Fruit fly (Drosophila melanogaster) whole organism, embryonic: Measurements from ENCODE around the gene stg.
A peak's percentile ranks its signal among the peaks of the same experiment; 100 is the strongest.

Source experiments
- Abd-B ChIP-seq: fragments of 200-800 bp; sonication (Bioruptor generic); optimal IDR thresholded peaks from 2 replicates; lab custom pipeline; 2018; ENCODE audit warnings: missing biosample characterization, mild to moderate bottlenecking, missing genetic modification characterization, moderate library complexity
- Antp ChIP-seq: fragments of 200-800 bp; sonication (Bioruptor generic); optimal IDR thresholded peaks from 3 replicates; lab custom pipeline; 2016; ENCODE audit warnings: missing biosample characterization, missing genetic modification characterization
- Asciz ChIP-seq: fragments of 200-800 bp; sonication (Bioruptor generic); optimal IDR thresholded peaks from 2 replicates; lab custom pipeline; 2017; ENCODE audit warnings: missing biosample characterization, mild to moderate bottlenecking, missing genetic modification characterization, missing genetic modification reagents
- CG10321 ChIP-seq: fragments of 200-800 bp; sonication (Bioruptor generic); IDR thresholded peaks from 2 replicates; pipeline ENCODE4 v1.3.6; 2022; ENCODE audit warnings: missing biosample characterization, missing genetic modification characterization
- CG10565 ChIP-seq: fragments of 200-800 bp; sonication (Bioruptor generic); optimal IDR thresholded peaks from 3 replicates; lab custom pipeline; 2016; ENCODE audit warnings: missing biosample characterization, mild to moderate bottlenecking, missing genetic modification characterization
- CG11696 ChIP-seq: fragments of 200-800 bp; sonication (Bioruptor generic); IDR thresholded peaks from 2 replicates; pipeline ENCODE4 v1.3.6; 2022; ENCODE audit warnings: missing biosample characterization, missing genetic modification characterization
- CG12071 ChIP-seq: fragments of 200-800 bp; sonication (Bioruptor generic); optimal IDR thresholded peaks from 3 replicates; lab custom pipeline; 2018; ENCODE audit warnings: missing biosample characterization, mild to moderate bottlenecking, missing genetic modification characterization
- CG12744 ChIP-seq: fragments of 200-800 bp; sonication (Bioruptor generic); optimal IDR thresholded peaks from 2 replicates; lab custom pipeline; 2016; ENCODE audit warnings: missing biosample characterization, missing genetic modification characterization
- CG13287 ChIP-seq: fragments of 200-800 bp; sonication (Bioruptor generic); IDR thresholded peaks from 2 replicates; pipeline ENCODE4 v1.3.6; 2022; ENCODE audit warnings: missing biosample characterization, missing genetic modification characterization; ENCODE audit not compliant: partially characterized antibody
- CG13775 ChIP-seq: fragments of 200-800 bp; sonication (Bioruptor generic); optimal IDR thresholded peaks from 3 replicates; lab custom pipeline; 2017; ENCODE audit warnings: missing biosample characterization, mild to moderate bottlenecking, missing genetic modification characterization
- CG14667 ChIP-seq: fragments of 200-800 bp; sonication (Bioruptor generic); IDR thresholded peaks from 2 replicates; pipeline ENCODE4 v1.3.6; 2022; ENCODE audit warnings: missing biosample characterization, missing genetic modification characterization
- CG33213 ChIP-seq: fragments of 200-800 bp; sonication (Bioruptor generic); optimal IDR thresholded peaks from 3 replicates; lab custom pipeline; 2016; ENCODE audit warnings: missing biosample characterization, missing genetic modification characterization
- CG34422 ChIP-seq: fragments of 200-800 bp; sonication (Bioruptor generic); IDR thresholded peaks from 3 replicates; pipeline ENCODE4 v1.3.6; 2022; ENCODE audit warnings: missing biosample characterization, missing genetic modification characterization
- CG4424 ChIP-seq: fragments of 200-800 bp; sonication (Bioruptor generic); optimal IDR thresholded peaks from 3 replicates; lab custom pipeline; 2016; ENCODE audit warnings: missing biosample characterization, missing genetic modification characterization
- CG7786 ChIP-seq: fragments of 200-800 bp; sonication (Bioruptor generic); optimal IDR thresholded peaks from 2 replicates; lab custom pipeline; 2016; ENCODE audit warnings: missing biosample characterization, missing genetic modification characterization
- CG8281 ChIP-seq: fragments of 200-800 bp; sonication (Bioruptor generic); optimal IDR thresholded peaks from 2 replicates; lab custom pipeline; 2018; ENCODE audit warnings: missing biosample characterization, mild to moderate bottlenecking, missing genetic modification characterization, moderate library complexity
- CG8765 ChIP-seq: fragments of 200-800 bp; sonication (Bioruptor generic); IDR thresholded peaks from 2 replicates; pipeline ENCODE4 v1.3.6; 2022; ENCODE audit warnings: missing biosample characterization, missing genetic modification characterization
- CG9215 ChIP-seq: fragments of 200-800 bp; sonication (Bioruptor generic); IDR thresholded peaks from 2 replicates; pipeline ENCODE4 v1.3.6; 2022; ENCODE audit warnings: missing biosample characterization, missing genetic modification characterization
- D19A ChIP-seq: fragments of 200-800 bp; optimal IDR thresholded peaks from 3 replicates; lab custom pipeline; 2019; ENCODE audit warnings: missing biosample characterization, mild to moderate bottlenecking, missing genetic modification characterization, moderate library complexity
- Dek ChIP-seq: fragments of 200-800 bp; sonication (Bioruptor generic); optimal IDR thresholded peaks from 3 replicates; lab custom pipeline; 2019; ENCODE audit warnings: missing biosample characterization, mild to moderate bottlenecking, missing genetic modification characterization, moderate library complexity
- H15 ChIP-seq: fragments of 200-800 bp; sonication (Bioruptor generic); IDR thresholded peaks from 3 replicates; pipeline ENCODE4 v1.3.6; 2022; ENCODE audit warnings: missing biosample characterization, missing genetic modification characterization
- HmgD ChIP-seq: fragments of 200-800 bp; sonication (Bioruptor generic); optimal IDR thresholded peaks from 3 replicates; lab custom pipeline; 2016; ENCODE audit warnings: missing biosample characterization, missing genetic modification characterization
- Hmr ChIP-seq: fragments of 200-800 bp; sonication (Bioruptor generic); optimal IDR thresholded peaks from 3 replicates; lab custom pipeline; 2017; ENCODE audit warnings: mild to moderate bottlenecking, missing biosample characterization, missing genetic modification reagents, missing genetic modification characterization
- Hmx ChIP-seq: fragments of 200-800 bp; sonication (Bioruptor generic); optimal IDR thresholded peaks from 2 replicates; lab custom pipeline; 2016; ENCODE audit warnings: missing biosample characterization, missing genetic modification characterization
- Hr39 ChIP-seq: fragments of >200 bp; optimal IDR thresholded peaks from 2 replicates; lab custom pipeline; 2017
- Hsf ChIP-seq: fragments of 200-800 bp; sonication (Bioruptor generic); optimal IDR thresholded peaks from 3 replicates; lab custom pipeline; 2016; ENCODE audit warnings: missing biosample characterization, missing genetic modification characterization
- NC2β ChIP-seq: fragments of 200-800 bp; sonication (Bioruptor generic); optimal IDR thresholded peaks from 2 replicates; lab custom pipeline; 2016; ENCODE audit warnings: missing biosample characterization, missing genetic modification characterization
- NK7.1 ChIP-seq: fragments of 200-800 bp; sonication (Bioruptor generic); optimal IDR thresholded peaks from 3 replicates; lab custom pipeline; 2016; ENCODE audit warnings: missing biosample characterization, missing genetic modification characterization
- Nf-YB ChIP-seq: fragments of 200-800 bp; sonication (Bioruptor generic); optimal IDR thresholded peaks from 3 replicates; lab custom pipeline; 2019; ENCODE audit warnings: missing biosample characterization, mild to moderate bottlenecking, missing genetic modification characterization, moderate library complexity
- Oli ChIP-seq: fragments of 200-800 bp; sonication (Bioruptor generic); optimal IDR thresholded peaks from 2 replicates; lab custom pipeline; 2018; ENCODE audit warnings: missing biosample characterization, mild to moderate bottlenecking, missing genetic modification characterization, moderate library complexity
- Rx ChIP-seq: fragments of 200-800 bp; sonication (Bioruptor generic); IDR thresholded peaks from 2 replicates; pipeline ENCODE4 v1.3.6; 2022; ENCODE audit warnings: missing biosample characterization, missing genetic modification characterization
- Side ChIP-seq: fragments of 200-800 bp; sonication (Bioruptor generic); optimal IDR thresholded peaks from 2 replicates; lab custom pipeline; 2016; ENCODE audit warnings: missing biosample characterization, missing genetic modification characterization
- Sox100B ChIP-seq: fragments of 200-800 bp; sonication (Bioruptor generic); optimal IDR thresholded peaks from 3 replicates; lab custom pipeline; 2018; ENCODE audit warnings: missing biosample characterization, mild to moderate bottlenecking, missing genetic modification characterization
- Ssrp ChIP-seq: fragments of 200-800 bp; sonication (Bioruptor generic); optimal IDR thresholded peaks from 2 replicates; lab custom pipeline; 2018; ENCODE audit warnings: missing biosample characterization, mild to moderate bottlenecking, missing genetic modification characterization, moderate library complexity
- ab ChIP-seq: fragments of 200-800 bp; sonication (Bioruptor generic); optimal IDR thresholded peaks from 2 replicates; lab custom pipeline; 2016; ENCODE audit warnings: missing biosample characterization, missing genetic modification characterization
- bbx ChIP-seq: fragments of 200-800 bp; sonication (Bioruptor generic); IDR thresholded peaks from 2 replicates; pipeline ENCODE4 v1.3.6; 2022; ENCODE audit warnings: missing biosample characterization, missing genetic modification characterization; ENCODE audit not compliant: partially characterized antibody
- cad ChIP-seq: fragments of >200 bp; optimal IDR thresholded peaks from 2 replicates; lab custom pipeline; 2017; ENCODE audit warnings: missing biosample characterization, missing genetic modification characterization
- crol ChIP-seq: fragments of 200-800 bp; sonication (Bioruptor generic); IDR thresholded peaks from 2 replicates; pipeline ENCODE4 v1.3.6; 2022; ENCODE audit warnings: missing biosample characterization, missing genetic modification characterization
- en ChIP-seq: fragments of 200-800 bp; sonication (Bioruptor generic); optimal IDR thresholded peaks from 2 replicates; lab custom pipeline; 2016; ENCODE audit warnings: missing biosample characterization, missing genetic modification characterization
- eyg ChIP-seq: fragments of 200-800 bp; sonication (Bioruptor generic); optimal IDR thresholded peaks from 3 replicates; lab custom pipeline; 2016; ENCODE audit warnings: missing biosample characterization, missing genetic modification characterization
- insv ChIP-seq, 2 experiments: fragments of 200-800 bp; sonication (Bioruptor generic); optimal IDR thresholded peaks; 3 replicates each; lab custom pipeline; 2016 to 2018; ENCODE audit warnings: missing biosample characterization in 2 of 2, missing genetic modification characterization in 2 of 2
- mirr ChIP-seq: fragments of 200-800 bp; sonication (Bioruptor generic); optimal IDR thresholded peaks from 3 replicates; lab custom pipeline; 2018; ENCODE audit warnings: missing biosample characterization, mild to moderate bottlenecking, missing genetic modification characterization
- nau ChIP-seq: fragments of 200-800 bp; sonication (Bioruptor generic); optimal IDR thresholded peaks from 3 replicates; lab custom pipeline; 2017; ENCODE audit warnings: missing biosample characterization, mild to moderate bottlenecking, missing genetic modification characterization, missing genetic modification reagents
- nom ChIP-seq: fragments of 200-800 bp; sonication (Bioruptor generic); optimal IDR thresholded peaks from 2 replicates; lab custom pipeline; 2017; ENCODE audit warnings: missing biosample characterization, missing genetic modification characterization, mild to moderate bottlenecking, moderate library complexity, missing genetic modification reagents
- org-1 ChIP-seq: fragments of 200-800 bp; sonication (Bioruptor generic); optimal IDR thresholded peaks from 2 replicates; lab custom pipeline; 2017; ENCODE audit warnings: missing biosample characterization, missing genetic modification characterization
- pnt ChIP-seq: fragments of 200-800 bp; sonication (Bioruptor generic); optimal IDR thresholded peaks from 3 replicates; lab custom pipeline; 2016; ENCODE audit warnings: missing biosample characterization, missing genetic modification characterization
- pum ChIP-seq: fragments of 200-800 bp; sonication (Bioruptor generic); optimal IDR thresholded peaks from 2 replicates; lab custom pipeline; 2016; ENCODE audit warnings: missing biosample characterization, missing genetic modification characterization
- row ChIP-seq: fragments of 200-800 bp; sonication (Bioruptor generic); IDR thresholded peaks from 3 replicates; pipeline ENCODE4 v1.3.6; 2022; ENCODE audit warnings: missing biosample characterization, missing genetic modification characterization
- sima ChIP-seq: fragments of 200-800 bp; sonication (Bioruptor generic); optimal IDR thresholded peaks from 2 replicates; lab custom pipeline; 2016; ENCODE audit warnings: missing biosample characterization, missing genetic modification characterization
- sqz ChIP-seq: fragments of 200-800 bp; sonication (Bioruptor generic); optimal IDR thresholded peaks from 3 replicates; lab custom pipeline; 2018; ENCODE audit warnings: missing biosample characterization, mild to moderate bottlenecking, missing genetic modification characterization
- zfh1 ChIP-seq: fragments of 200-800 bp; sonication (Bioruptor generic); IDR thresholded peaks from 3 replicates; pipeline ENCODE4 v1.3.6; 2022; ENCODE audit warnings: missing biosample characterization, missing genetic modification characterization

stg gene

dm6 chr3R:29210542-29211393 is 44.8 kb downstream of the stg start (continued):
- TF ChIP-seq CG8281 (tag; lab: Kevin White, UChicago) (no peak), NC2β (GFP tag; lab: Kevin White, UChicago) (no peak), CG9215 (GFP tag; lab: Robert Waterston, UW) (no peak), CG4424 (GFP tag; lab: Kevin White, UChicago) (no peak), Hsf (GFP tag; lab: Kevin White, UChicago) (no peak), H15 (GFP tag; lab: Robert Waterston, UW) (no peak; the same call in 2 of the 3 replicates), Ssrp (tag; lab: Kevin White, UChicago) (peak; percentile 10), Dek (tag; lab: Kevin White, UChicago) (no peak), CG12744 (GFP tag; lab: Kevin White, UChicago) (no peak), Oli (tag; lab: Kevin White, UChicago) (peak; percentile 20), CG13287 (no peak), mirr (GFP tag; lab: Kevin White, UChicago) (no peak), CG34422 (GFP tag; lab: Robert Waterston, UW) (no peak), NK7.1 (GFP tag; lab: Kevin White, UChicago) (no peak), Sox100B (peak; percentile 6), CG13775 (GFP tag; lab: Kevin White, UChicago) (no peak), crol (GFP tag; lab: Robert Waterston, UW) (peak; percentile 82), D19A (tag; lab: Kevin White, UChicago) (peak; percentile 2), CG7786 (no peak), bbx (GFP tag; lab: Robert Waterston, UW) (no peak), CG14667 (GFP tag; lab: Robert Waterston, UW) (no peak), Hmx (GFP tag; lab: Kevin White, UChicago) (no peak), sqz (GFP tag; lab: Kevin White, UChicago) (peak; percentile 65), CG11696 (GFP tag; lab: Robert Waterston, UW) (no peak), org-1 (no peak), Rx (no peak), Hr39 (lab: Kevin White, UChicago) (no peak), CG12071 (no peak), Asciz (GFP tag; lab: Kevin White, UChicago) (no peak), sima (GFP tag; lab: Kevin White, UChicago) (no peak), nom (peak; percentile 86), CG33213 (no peak), Side (GFP tag; lab: Kevin White, UChicago) (no peak), cad (no peak), CG10321 (GFP tag; lab: Robert Waterston, UW) (no peak), row (GFP tag; lab: Robert Waterston, UW) (peak; percentile 58), Nf-YB (no peak), pnt (no peak), Abd-B (GFP tag; lab: Kevin White, UChicago) (no peak), Antp (GFP tag; lab: Kevin White, UChicago) (no peak), eyg (GFP tag; lab: Kevin White, UChicago) (no peak), zfh1 (GFP tag; lab: Robert Waterston, UW) (0 out of 3 replicates have a peak, but pooled peaks have one; percentile 31), CG10565 (GFP tag; lab: Kevin White, UChicago) (no peak), nau (GFP tag; lab: Kevin White, UChicago) (no peak), insv (GFP tag; optimal IDR thresholded peaks at IDR 0.05; lab: Kevin White, UChicago) (no peak), Hmr (no peak), CG8765 (GFP tag; lab: Robert Waterston, UW) (no peak), HmgD (GFP tag; lab: Kevin White, UChicago) (no peak), en (GFP tag; lab: Kevin White, UChicago) (no peak), pum (no peak), ab (GFP tag; lab: Kevin White, UChicago) (no peak)
